Worm (Caenorhabditis elegans) whole organism, late embryonic: ENCODE results near the gene moc-2.

Experiments used
- C38D4.7 ChIP-seq: fragments of 200-800 bp; sonication (Bioruptor generic); optimal IDR thresholded peaks from 2 replicates; lab custom pipeline; 2018; ENCODE audit warnings: mild to moderate bottlenecking, missing genetic modification characterization, moderate library complexity, missing compliant biosample characterization
- F13H6.1 ChIP-seq: sonication (generic microtip); optimal IDR thresholded peaks from 2 replicates; lab custom pipeline; 2016; ENCODE audit warnings: missing genetic modification characterization, missing compliant biosample characterization
- Y22D7AL.16 ChIP-seq: sonication (generic microtip); optimal IDR thresholded peaks from 2 replicates; lab custom pipeline; 2016; ENCODE audit warnings: missing genetic modification characterization, missing compliant biosample characterization
- ama-1 ChIP-seq: fragments of 150-350 bp; optimal IDR thresholded peaks from 2 replicates; lab custom pipeline; 2014
- ceh-18 ChIP-seq: sonication (generic microtip); optimal IDR thresholded peaks from 2 replicates; lab custom pipeline; 2016; ENCODE audit warnings: missing genetic modification characterization, missing compliant biosample characterization
- ceh-19 ChIP-seq: fragments of 200-800 bp; sonication (Bioruptor generic); optimal IDR thresholded peaks from 2 replicates; lab custom pipeline; 2018; ENCODE audit warnings: mild to moderate bottlenecking, missing genetic modification characterization, missing compliant biosample characterization
- ceh-22 ChIP-seq: sonication (generic microtip); optimal IDR thresholded peaks from 2 replicates; lab custom pipeline; 2017; ENCODE audit warnings: missing biosample characterization, missing genetic modification characterization
- ceh-24 ChIP-seq: sonication (generic microtip); optimal IDR thresholded peaks from 2 replicates; lab custom pipeline; 2016; ENCODE audit warnings: mild to moderate bottlenecking, missing genetic modification characterization, missing compliant biosample characterization
- ceh-45 ChIP-seq: fragments of 200-800 bp; sonication (Bioruptor generic); IDR thresholded peaks from 2 replicates; pipeline ENCODE4 v1.3.6; 2022; ENCODE audit warnings: missing genetic modification reagents, missing genetic modification characterization, missing compliant biosample characterization
- ceh-48 ChIP-seq: sonication (generic microtip); optimal IDR thresholded peaks from 2 replicates; lab custom pipeline; 2016; ENCODE audit warnings: missing genetic modification characterization, inconsistent platforms, missing compliant biosample characterization
- che-1 ChIP-seq: sonication (generic microtip); optimal IDR thresholded peaks from 2 replicates; lab custom pipeline; 2016; ENCODE audit warnings: mild to moderate bottlenecking, missing genetic modification characterization, missing compliant biosample characterization
- dmd-4 ChIP-seq: sonication (generic microtip); optimal IDR thresholded peaks from 2 replicates; lab custom pipeline; 2016; ENCODE audit warnings: borderline replicate concordance, missing genetic modification characterization, missing compliant biosample characterization
- elt-2 ChIP-seq: sonication (generic microtip); optimal IDR thresholded peaks from 2 replicates; lab custom pipeline; 2016; ENCODE audit warnings: missing genetic modification reagents, missing genetic modification characterization, missing compliant biosample characterization
- elt-4 ChIP-seq: sonication (generic microtip); optimal IDR thresholded peaks from 2 replicates; lab custom pipeline; 2016; ENCODE audit warnings: missing genetic modification characterization, missing compliant biosample characterization
- ets-4 ChIP-seq: sonication (generic microtip); optimal IDR thresholded peaks from 2 replicates; lab custom pipeline; 2016; ENCODE audit warnings: missing genetic modification characterization, missing compliant biosample characterization
- eyg-1 ChIP-seq: sonication (generic microtip); optimal IDR thresholded peaks from 2 replicates; lab custom pipeline; 2016; ENCODE audit warnings: missing genotype, missing genetic modification characterization, missing compliant biosample characterization
- fax-1 ChIP-seq: sonication (generic microtip); optimal IDR thresholded peaks from 2 replicates; lab custom pipeline; 2016; ENCODE audit warnings: missing genotype, missing genetic modification characterization, missing compliant biosample characterization
- hlh-13 ChIP-seq: fragments of 200-800 bp; sonication (Bioruptor generic); optimal IDR thresholded peaks from 2 replicates; lab custom pipeline; 2018; ENCODE audit warnings: mild to moderate bottlenecking, missing genetic modification characterization, missing compliant biosample characterization
- hlh-15 ChIP-seq: sonication (generic microtip); optimal IDR thresholded peaks from 2 replicates; lab custom pipeline; 2016; ENCODE audit warnings: missing genetic modification characterization, missing compliant biosample characterization
- hlh-30 ChIP-seq: sonication (generic microtip); optimal IDR thresholded peaks from 2 replicates; lab custom pipeline; 2017; ENCODE audit warnings: antibody characterized with exemption, missing genetic modification characterization, missing compliant biosample characterization; ENCODE audit not compliant: insufficient read depth
- hlh-8 ChIP-seq: sonication (generic microtip); optimal IDR thresholded peaks from 2 replicates; lab custom pipeline; 2016; ENCODE audit warnings: missing genotype, missing genetic modification characterization, missing compliant biosample characterization
- nfya-1 ChIP-seq: sonication (generic microtip); optimal IDR thresholded peaks from 2 replicates; lab custom pipeline; 2017; ENCODE audit warnings: missing genetic modification characterization, mild to moderate bottlenecking, missing compliant biosample characterization, antibody characterized with exemption, moderate library complexity
- nhr-11 ChIP-seq: fragments of 150-350 bp; optimal IDR thresholded peaks from 2 replicates; lab custom pipeline; 2014; ENCODE audit warnings: missing biosample characterization, missing genetic modification characterization
- nhr-232 ChIP-seq: sonication (generic microtip); optimal IDR thresholded peaks from 2 replicates; lab custom pipeline; 2016; ENCODE audit warnings: missing genetic modification characterization, missing compliant biosample characterization
- npax-4 ChIP-seq: sonication (generic microtip); optimal IDR thresholded peaks from 2 replicates; lab custom pipeline; 2016; ENCODE audit warnings: missing genetic modification characterization, missing compliant biosample characterization
- pat-9 ChIP-seq: fragments of 200-800 bp; sonication (Bioruptor generic); optimal IDR thresholded peaks from 2 replicates; lab custom pipeline; 2018; ENCODE audit warnings: mild to moderate bottlenecking, missing genetic modification characterization, moderate library complexity, missing compliant biosample characterization
- pax-1 ChIP-seq: fragments of 150-350 bp; optimal IDR thresholded peaks from 2 replicates; lab custom pipeline; 2014; ENCODE audit warnings: missing biosample characterization, missing genetic modification characterization
- pha-2 ChIP-seq: sonication (generic microtip); optimal IDR thresholded peaks from 2 replicates; lab custom pipeline; 2017; ENCODE audit warnings: mild to moderate bottlenecking, missing genetic modification characterization, missing compliant biosample characterization
- pros-1 ChIP-seq: fragments of 150-350 bp; optimal IDR thresholded peaks from 2 replicates; lab custom pipeline; 2014; ENCODE audit warnings: missing biosample characterization, missing genetic modification reagents, missing genetic modification characterization
- ref-2 ChIP-seq: sonication (generic microtip); optimal IDR thresholded peaks from 2 replicates; lab custom pipeline; 2016; ENCODE audit warnings: missing genetic modification characterization, missing compliant biosample characterization
- rnt-1 ChIP-seq: sonication (generic microtip); optimal IDR thresholded peaks from 2 replicates; lab custom pipeline; 2016; ENCODE audit warnings: missing genetic modification characterization, missing compliant biosample characterization
- sox-2 ChIP-seq: fragments of 200-800 bp; sonication (Bioruptor generic); IDR thresholded peaks from 2 replicates; pipeline ENCODE4 v1.3.6; 2022; ENCODE audit warnings: missing genetic modification reagents, missing genetic modification characterization, missing compliant biosample characterization
- syd-9 ChIP-seq: sonication (generic microtip); optimal IDR thresholded peaks from 2 replicates; lab custom pipeline; 2016; ENCODE audit warnings: mild to moderate bottlenecking, missing genetic modification characterization, moderate library complexity, missing compliant biosample characterization
- unc-42 ChIP-seq: sonication (generic microtip); optimal IDR thresholded peaks from 2 replicates; lab custom pipeline; 2016; ENCODE audit warnings: missing genotype, missing genetic modification characterization, missing compliant biosample characterization
- unc-55 ChIP-seq: sonication (generic microtip); optimal IDR thresholded peaks from 2 replicates; lab custom pipeline; 2017; ENCODE audit warnings: missing biosample characterization, missing genetic modification reagents, missing genetic modification characterization

moc-2 gene

ce11 chrV:6495353-6495752 lies 8.6 kb downstream of the moc-2 start:
- TF ChIP-seq hlh-30 (tag; lab: Kevin White, UChicago): no peak
- TF ChIP-seq unc-55 (GFP tag; lab: Kevin White, UChicago): no peak
- no peak for TF ChIP-seq sox-2 (GFP tag; lab: Robert Waterston, UW)
- TF ChIP-seq nfya-1 (tag; lab: Kevin White, UChicago): no peak
- TF ChIP-seq fax-1 (tag; lab: Kevin White, UChicago): no peak
- TF ChIP-seq syd-9: no peak
- no peak for TF ChIP-seq npax-4 (tag; lab: Kevin White, UChicago)

ce11 chrV:6493821-6494220 lies 10.2 kb downstream of the moc-2 start, which contains the start of gene cpt-6:
Gene cpt-6, minus strand, starts transcription at chrV:6493921.
- no peak for TF ChIP-seq ceh-19 (GFP tag; lab: Kevin White, UChicago)
- TF ChIP-seq dmd-4 (tag; lab: Kevin White, UChicago): no peak
- peak; percentile 42 for TF ChIP-seq nhr-11 (tag; lab: Kevin White, UChicago)
- TF ChIP-seq ceh-48 (tag; lab: Kevin White, UChicago): no peak

- TF ChIP-seq syd-9 (no peak), pax-1 (tag; lab: Kevin White, UChicago) (no peak), eyg-1 (tag; lab: Kevin White, UChicago) (no peak), nhr-232 (tag; lab: Kevin White, UChicago) (no peak), elt-2 (tag; lab: Kevin White, UChicago) (peak; percentile 95)
Measured at ce11 chrV:6492497-6492896, 11.5 kb downstream of the moc-2 start.

- TF ChIP-seq elt-2 (tag; lab: Kevin White, UChicago) (peak; percentile 61), ets-4 (no peak)
- TF ChIP-seq, all 69 proteins: peak for 1
Measured at ce11 chrV:6488849-6489248, 15.1 kb downstream of the moc-2 start, which contains the start of gene lec-10. Gene lec-10, minus strand, starts transcription at chrV:6489120.

ce11 chrV:6487878-6488277 lies 16.1 kb downstream of the moc-2 start:
- no peak for TF ChIP-seq Y22D7AL.16 (tag; lab: Kevin White, UChicago)
- TF ChIP-seq ceh-24 (tag; lab: Kevin White, UChicago): no peak
- no peak for TF ChIP-seq ceh-22 (tag; lab: Kevin White, UChicago)
- no peak for TF ChIP-seq ceh-45
- TF ChIP-seq ref-2 (tag; lab: Kevin White, UChicago): no peak
- TF ChIP-seq unc-42 (tag; lab: Kevin White, UChicago): no peak
- TF ChIP-seq pros-1: no peak
- TF ChIP-seq pha-2: no peak
- TF ChIP-seq hlh-8 (tag; lab: Kevin White, UChicago): no peak
- TF ChIP-seq elt-4 (tag; lab: Kevin White, UChicago): no peak
- TF ChIP-seq rnt-1: no peak
- no peak for TF ChIP-seq hlh-13 (GFP tag; lab: Kevin White, UChicago)
- no peak for TF ChIP-seq che-1 (tag; lab: Kevin White, UChicago)
- TF ChIP-seq C38D4.7 (GFP tag; lab: Kevin White, UChicago): no peak
- TF ChIP-seq F13H6.1 (tag; lab: Kevin White, UChicago): no peak
- no peak for TF ChIP-seq pat-9 (tag; lab: Kevin White, UChicago)
- TF ChIP-seq ceh-18: no peak
- no peak for TF ChIP-seq nhr-232 (tag; lab: Kevin White, UChicago)
- TF ChIP-seq hlh-15 (tag; lab: Kevin White, UChicago): no peak
- no peak for TF ChIP-seq ama-1 (lab: Kevin White, UChicago)
